Fruit fly (Drosophila melanogaster): ENCODE results near the gene Rpt3R.

Rpt3R gene

DNA sequence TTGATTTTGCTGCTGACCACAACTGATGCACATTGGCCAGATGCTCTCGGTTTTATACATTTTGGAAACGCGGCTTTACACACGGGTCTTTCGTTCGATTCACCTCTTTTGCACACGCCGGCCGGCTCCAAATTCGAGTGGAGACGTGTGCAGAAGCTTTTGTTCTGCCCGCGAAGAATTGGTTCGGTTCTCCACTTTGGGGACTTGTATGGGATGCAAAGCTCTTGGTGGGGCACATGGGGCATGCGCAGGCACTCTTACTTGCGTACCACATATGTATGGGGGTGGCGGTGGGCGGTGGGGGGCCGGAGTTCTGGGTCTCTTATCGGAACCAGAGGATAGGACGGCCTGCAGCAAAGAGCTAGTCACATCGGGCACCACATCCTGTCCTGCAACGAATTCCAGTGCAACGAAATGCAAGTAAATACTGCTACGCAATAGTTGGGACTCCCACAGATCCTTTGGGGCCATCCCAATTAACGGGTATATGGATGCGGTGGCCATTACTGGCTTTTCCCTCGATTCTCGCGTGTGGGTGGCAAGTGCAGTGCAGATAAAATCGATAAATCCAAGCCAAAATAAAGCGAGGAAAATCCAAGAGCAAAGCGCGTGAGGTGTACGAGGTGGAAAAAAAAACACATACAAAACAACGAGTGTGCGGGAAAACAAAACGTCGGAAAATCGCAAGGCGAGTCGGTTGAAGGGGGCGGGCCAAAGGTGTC is 28.2 kb upstream of the Rpt3R start, which contains the start of the genes MtnA and CG8500 (continued):
- TF ChIP-seq amos (GFP tag; IDR thresholded peaks at IDR 0.05; ENCODE audit: partially characterized antibody) (peak; percentile 44; the same call in 1 of the 2 replicates), unc-4 (GFP tag; IDR thresholded peaks at IDR 0.05; ENCODE audit: partially characterized antibody) (0 out of 2 replicates have a peak, but pooled peaks have one; percentile 28), Jarid2 (GFP tag; optimal IDR thresholded peaks at IDR 0.05) (no peak), yki (optimal IDR thresholded peaks at IDR 0.05) (no peak), peb (GFP tag; IDR thresholded peaks at IDR 0.05) (no peak), zf30C (GFP tag; optimal IDR thresholded peaks at IDR 0.05) (no peak), prd (optimal IDR thresholded peaks at IDR 0.05) (no peak), prd (GFP tag; IDR thresholded peaks at IDR 0.05) (no peak), Adf1 (GFP tag; IDR thresholded peaks at IDR 0.05) (peak; percentile 45; the same call in 1 of the 2 replicates), Dip3 (GFP tag; optimal IDR thresholded peaks at IDR 0.05) (no peak), zfh2 (GFP tag; optimal IDR thresholded peaks at IDR 0.05) (no peak), CG14014 (GFP tag; IDR thresholded peaks at IDR 0.05) (no peak), seq (GFP tag; IDR thresholded peaks at IDR 0.05) (peak; percentile 31; the same call in 1 of the 2 replicates), chinmo (GFP tag; IDR thresholded peaks at IDR 0.05; ENCODE audit: partially characterized antibody) (0 out of 4 replicates have a peak, but pooled peaks have one; percentile 65), jumu (GFP tag; optimal IDR thresholded peaks at IDR 0.05) (no peak), mld (GFP tag; IDR thresholded peaks at IDR 0.05; ENCODE audit: partially characterized antibody) (no peak), gro (GFP tag; optimal IDR thresholded peaks at IDR 0.05) (no peak), ab (GFP tag; optimal IDR thresholded peaks at IDR 0.05) (no peak), CG17359 (tag; optimal IDR thresholded peaks at IDR 0.05) (no peak), jing (GFP tag; optimal IDR thresholded peaks at IDR 0.05) (no peak), CG10431 (GFP tag; optimal IDR thresholded peaks at IDR 0.05) (no peak), E2f2 (GFP tag; IDR thresholded peaks at IDR 0.05) (peak; percentile 68), CG7987 (GFP tag; optimal IDR thresholded peaks at IDR 0.05) (peak; percentile 30), CG30020 (tag; optimal IDR thresholded peaks at IDR 0.05) (no peak), klu (GFP tag; IDR thresholded peaks at IDR 0.05) (no peak), Oli (tag; optimal IDR thresholded peaks at IDR 0.05) (no peak), ind (GFP tag; optimal IDR thresholded peaks at IDR 0.05) (no peak), CG6813 (GFP tag; optimal IDR thresholded peaks at IDR 0.05) (no peak), CG9817 (tag; optimal IDR thresholded peaks at IDR 0.05) (no peak), so (GFP tag; IDR thresholded peaks at IDR 0.05) (no peak), CG1792 (GFP tag; optimal IDR thresholded peaks at IDR 0.05) (no peak), CG42726 (GFP tag; IDR thresholded peaks at IDR 0.05; ENCODE audit: partially characterized antibody) (peak; percentile 52; the same call in 1 of the 2 replicates), CG2889 (GFP tag; IDR thresholded peaks at IDR 0.05) (no peak), cas (GFP tag; IDR thresholded peaks at IDR 0.05) (no peak), Sox100B (GFP tag; optimal IDR thresholded peaks at IDR 0.05) (no peak), Xrp1 (GFP tag; IDR thresholded peaks at IDR 0.05) (no peak), Fer1 (GFP tag; optimal IDR thresholded peaks at IDR 0.05) (peak; percentile 55), repo (GFP tag; optimal IDR thresholded peaks at IDR 0.05) (no peak), CG6654 (GFP tag; optimal IDR thresholded peaks at IDR 0.05) (no peak), CG18476 (GFP tag; optimal IDR thresholded peaks at IDR 0.05) (no peak), CG2116 (GFP tag; optimal IDR thresholded peaks at IDR 0.05) (no peak), stwl (tag; optimal IDR thresholded peaks at IDR 0.05) (no peak), bigmax (GFP tag; optimal IDR thresholded peaks at IDR 0.05) (peak; percentile 12), CG10366 (GFP tag; IDR thresholded peaks at IDR 0.05) (no peak), tx (GFP tag; optimal IDR thresholded peaks at IDR 0.05) (no peak), MESR4 (GFP tag; optimal IDR thresholded peaks at IDR 0.05) (peak; percentile 23), tio (GFP tag; optimal IDR thresholded peaks at IDR 0.05) (no peak), odd (GFP tag; optimal IDR thresholded peaks at IDR 0.05) (no peak), twi (tag; optimal IDR thresholded peaks at IDR 0.05) (no peak), CG12219 (GFP tag; optimal IDR thresholded peaks at IDR 0.05) (no peak)
